Worm (Caenorhabditis elegans): Measurements from ENCODE around the gene F11C7.2.

The F11C7.2 gene

DNA sequence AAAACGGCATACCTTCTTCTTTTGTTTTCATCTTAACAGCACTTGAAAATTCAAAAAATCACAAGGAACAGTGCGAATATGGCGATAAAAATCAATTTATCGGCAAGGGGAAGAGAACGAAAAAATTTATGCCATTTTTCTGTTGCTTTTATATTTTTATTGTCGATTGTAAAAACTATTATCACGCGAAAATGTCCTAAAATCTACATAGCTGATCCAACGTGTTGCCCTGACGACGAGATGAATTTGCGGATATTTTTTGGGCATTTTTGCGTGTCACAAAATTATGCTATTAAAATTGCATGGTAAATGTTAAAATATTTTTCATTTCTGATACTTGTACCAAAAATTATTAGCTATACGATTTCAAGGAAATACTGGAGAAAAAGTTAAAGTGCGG is 14.6 kb upstream of the F11C7.2 start, which contains the start of gene F10D7.4:
TSS of gene F10D7.4 (minus strand) at position 101 of the 400 bp plus-strand sequence.
- TF ChIP-seq unc-130 (GFP tag; optimal IDR thresholded peaks at IDR 0.05) (no peak), unc-62 (GFP tag; optimal IDR thresholded peaks at IDR 0.05 in 1 of 2) (peak in 1 of 2 experiments; percentile 5), unc-62 (tag; optimal IDR thresholded peaks at IDR 0.05) (no peak)

DNA sequence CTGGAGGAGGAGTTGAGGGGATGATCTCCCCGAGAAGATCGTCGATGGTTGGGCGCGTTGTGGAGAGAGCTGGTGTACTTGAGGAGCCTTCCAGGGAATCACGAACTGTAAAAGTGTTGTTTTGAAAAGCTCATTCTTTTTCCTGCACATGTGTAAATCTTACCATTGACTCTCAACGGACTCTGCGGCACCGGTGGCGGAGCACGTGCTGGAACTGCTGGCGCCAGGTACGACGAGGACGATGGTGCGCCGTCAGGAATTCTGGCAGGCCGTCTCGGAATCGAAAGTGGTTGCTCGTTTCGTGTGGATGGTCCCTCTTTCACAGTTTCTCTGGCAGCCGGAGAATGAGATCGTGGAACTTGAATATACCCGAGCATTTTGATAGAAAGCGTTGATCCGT is 12.3 kb upstream of the F11C7.2 start:
- TF ChIP-seq spr-3 (GFP tag; optimal IDR thresholded peaks at IDR 0.05) = no peak
- TF ChIP-seq unc-62 (GFP tag; optimal IDR thresholded peaks at IDR 0.05 in 1 of 2) = peak in 1 of 2 experiments; percentile 17
- TF ChIP-seq unc-62 (tag; optimal IDR thresholded peaks at IDR 0.05) = no peak
- no peak for TF ChIP-seq fkh-10 (GFP tag; optimal IDR thresholded peaks at IDR 0.05)
- TF ChIP-seq set-16 (GFP tag; IDR thresholded peaks at IDR 0.05) = peak; percentile 70; the same call in 1 of the 2 replicates

ce11 chrX:17385102-17385501 is 11.5 kb upstream of the F11C7.2 start:
- TF ChIP-seq snpc-4 (tag; optimal IDR thresholded peaks at IDR 0.05) = no peak
- peak in 1 of 2 experiments; percentile 20 for TF ChIP-seq daf-16 (GFP tag; optimal IDR thresholded peaks at IDR 0.05)
- no peak for TF ChIP-seq daf-16 (tag; optimal IDR thresholded peaks at IDR 0.05)
- no peak for TF ChIP-seq aly-2 (tag; optimal IDR thresholded peaks at IDR 0.05)
- TF ChIP-seq lin-13 (GFP tag; optimal IDR thresholded peaks at IDR 0.05) = no peak
- TF ChIP-seq php-3 (GFP tag; IDR thresholded peaks at IDR 0.05) = no peak
- TF ChIP-seq daf-8 (GFP tag; IDR thresholded peaks at IDR 0.05) = no peak
- no peak for TF ChIP-seq vab-7 (GFP tag; IDR thresholded peaks at IDR 0.05)
- peak in 1 of 2 experiments; percentile 85 for TF ChIP-seq unc-62 (GFP tag; optimal IDR thresholded peaks at IDR 0.05 in 1 of 2)
- no peak for TF ChIP-seq unc-62 (tag; optimal IDR thresholded peaks at IDR 0.05)
- no peak for TF ChIP-seq unc-130 (GFP tag; optimal IDR thresholded peaks at IDR 0.05)
- peak; percentile 46 for TF ChIP-seq hlh-30 (tag; optimal IDR thresholded peaks at IDR 0.05; ENCODE audit: insufficient read depth)
- no peak for TF ChIP-seq lsy-2 (tag; optimal IDR thresholded peaks at IDR 0.05)
- no peak for TF ChIP-seq F10B5.3 (tag; optimal IDR thresholded peaks at IDR 0.05)
- TF ChIP-seq Y105C5A.15 (GFP tag; IDR thresholded peaks at IDR 0.05) = no peak
- no peak for TF ChIP-seq daf-19 (GFP tag; conservative IDR thresholded peaks at IDR 0.05)
- TF ChIP-seq nhr-237 (tag; optimal IDR thresholded peaks at IDR 0.05) = no peak
- no peak for TF ChIP-seq cey-2 (tag; optimal IDR thresholded peaks at IDR 0.05; ENCODE audit: borderline replicate concordance, insufficient read depth)
- no peak for TF ChIP-seq dmd-8 (GFP tag; IDR thresholded peaks at IDR 0.05)
- no peak for TF ChIP-seq ces-1 (GFP tag; optimal IDR thresholded peaks at IDR 0.05)
- TF ChIP-seq dve-1 (tag; optimal IDR thresholded peaks at IDR 0.05; ENCODE audit: insufficient read depth) = no peak
- no peak for TF ChIP-seq egl-27 (tag; optimal IDR thresholded peaks at IDR 0.05)
- no peak for TF ChIP-seq mxl-2 (GFP tag; conservative IDR thresholded peaks at IDR 0.05)
- peak; percentile 80 for TF ChIP-seq nhr-11 (tag; optimal IDR thresholded peaks at IDR 0.05)
- TF ChIP-seq set-16 (GFP tag; IDR thresholded peaks at IDR 0.05) = no peak
- no peak for TF ChIP-seq F49E8.2 (tag; optimal IDR thresholded peaks at IDR 0.05; ENCODE audit: borderline replicate concordance)
- no peak for TF ChIP-seq Y48G9A.11 (GFP tag; IDR thresholded peaks at IDR 0.05)
- TF ChIP-seq skn-1 (tag; optimal IDR thresholded peaks at IDR 0.05) = no peak
- TF ChIP-seq T20F7.1 (GFP tag; optimal IDR thresholded peaks at IDR 0.05) = no peak
- TF ChIP-seq ZK337.2 (GFP tag; IDR thresholded peaks at IDR 0.05) = no peak
- TF ChIP-seq pha-4 (GFP tag; IDR thresholded peaks at IDR 0.05) = no peak
- TF ChIP-seq pha-4 (tag; optimal IDR thresholded peaks at IDR 0.05) = no peak
- TF ChIP-seq nhr-102 (tag; optimal IDR thresholded peaks at IDR 0.05) = no peak
- no peak for TF ChIP-seq attf-4 (tag; optimal IDR thresholded peaks at IDR 0.05)
- peak in 1 of 2 experiments; percentile 25 for TF ChIP-seq hif-1 (tag; optimal IDR thresholded peaks at IDR 0.05)
- TF ChIP-seq aha-1 (tag) = no peak
- peak; percentile 19 for TF ChIP-seq hlh-11 (tag; optimal IDR thresholded peaks at IDR 0.05)
- TF ChIP-seq Y5F2A.4 (GFP tag; optimal IDR thresholded peaks at IDR 0.05) = no peak
- TF ChIP-seq rbr-2 (tag; optimal IDR thresholded peaks at IDR 0.05) = no peak
- TF ChIP-seq snpc-1.2 (GFP tag; IDR thresholded peaks at IDR 0.05) = no peak
- TF ChIP-seq nhr-48 (tag; optimal IDR thresholded peaks at IDR 0.05) = no peak
- TF ChIP-seq lin-39 (tag; optimal IDR thresholded peaks at IDR 0.05) = no peak
- no peak for TF ChIP-seq zip-11 (GFP tag; IDR thresholded peaks at IDR 0.05)
- TF ChIP-seq ctbp-1 (GFP tag; IDR thresholded peaks at IDR 0.05) = no peak
- no peak for TF ChIP-seq mxl-3 (GFP tag; optimal IDR thresholded peaks at IDR 0.05)
